Worm (Caenorhabditis elegans) whole organism, L3 larva: ENCODE data around the gene cnt-2.

ENCODE experiments used
- R02D3.7 ChIP-seq: fragments of 150-350 bp; optimal IDR thresholded peaks from 2 replicates; lab custom pipeline; 2014; ENCODE audit warnings: missing biosample characterization, missing genetic modification characterization
- ceh-16 ChIP-seq: sonication (generic microtip); optimal IDR thresholded peaks from 2 replicates; lab custom pipeline; 2017; ENCODE audit warnings: missing biosample characterization, missing genetic modification characterization
- ceh-82 ChIP-seq: fragments of 150-350 bp; optimal IDR thresholded peaks from 2 replicates; lab custom pipeline; 2014; ENCODE audit warnings: missing biosample characterization, missing genetic modification characterization
- ceh-9 ChIP-seq: sonication (generic microtip); optimal IDR thresholded peaks from 2 replicates; lab custom pipeline; 2018; ENCODE audit warnings: missing biosample characterization, missing genetic modification characterization
- egl-27 ChIP-seq: sonication (generic microtip); optimal IDR thresholded peaks from 4 replicates; lab custom pipeline; 2017; ENCODE audit warnings: missing biosample characterization, missing genetic modification reagents, missing genetic modification characterization
- elt-1 ChIP-seq: fragments of 150-350 bp; optimal IDR thresholded peaks from 2 replicates; lab custom pipeline; 2014; ENCODE audit warnings: missing biosample characterization, missing genetic modification characterization
- elt-2 ChIP-seq: sonication (generic microtip); optimal IDR thresholded peaks from 2 replicates; lab custom pipeline; 2016; ENCODE audit warnings: missing genetic modification reagents, mild to moderate bottlenecking, missing genetic modification characterization, missing compliant biosample characterization
- elt-3 ChIP-seq, 3 experiments: fragments of 150-350 bp in 1 of 3; sonication (generic microtip) in 2 of 3; optimal IDR thresholded peaks; 2 replicates in 2 of 3; 4 replicates in 1 of 3; lab custom pipeline; 2014 to 2017; ENCODE audit warnings: missing biosample characterization in 3 of 3, missing genetic modification characterization in 3 of 3
- eor-1 ChIP-seq, 2 experiments: fragments of 150-350 bp; optimal IDR thresholded peaks; 2 replicates each; lab custom pipeline; 2014 to 2018; ENCODE audit warnings: missing biosample characterization in 2 of 2, missing genetic modification characterization in 2 of 2
- fkh-10 ChIP-seq: sonication (generic microtip); optimal IDR thresholded peaks from 2 replicates; lab custom pipeline; 2017; ENCODE audit warnings: missing biosample characterization, missing genetic modification reagents, missing genetic modification characterization
- fkh-2 ChIP-seq: fragments of 150-350 bp; optimal IDR thresholded peaks from 2 replicates; lab custom pipeline; 2014; ENCODE audit warnings: missing biosample characterization, missing genetic modification reagents, missing genetic modification characterization
- fos-1 ChIP-seq: fragments of 150-350 bp; optimal IDR thresholded peaks from 2 replicates; lab custom pipeline; 2014; ENCODE audit warnings: missing biosample characterization, missing genetic modification characterization
- hmg-11 ChIP-seq: sonication (generic microtip); optimal IDR thresholded peaks from 2 replicates; lab custom pipeline; 2016; ENCODE audit warnings: missing genetic modification characterization, missing compliant biosample characterization
- jun-1 ChIP-seq: fragments of 150-350 bp; optimal IDR thresholded peaks from 2 replicates; lab custom pipeline; 2014; ENCODE audit warnings: missing biosample characterization, missing genetic modification reagents, missing genetic modification characterization
- mdl-1 ChIP-seq: fragments of 150-350 bp; optimal IDR thresholded peaks from 2 replicates; lab custom pipeline; 2014; ENCODE audit warnings: missing biosample characterization, missing genetic modification characterization
- mml-1 ChIP-seq: fragments of 150-350 bp; sonication (generic microtip); optimal IDR thresholded peaks from 3 replicates; lab custom pipeline; 2014; ENCODE audit warnings: missing biosample characterization, missing genetic modification characterization
- nfya-1 ChIP-seq: sonication (generic microtip); optimal IDR thresholded peaks from 2 replicates; lab custom pipeline; 2017; ENCODE audit warnings: missing genetic modification characterization, mild to moderate bottlenecking, missing compliant biosample characterization, antibody characterized with exemption, moderate library complexity; ENCODE audit not compliant: insufficient read depth
- nhr-11 ChIP-seq: fragments of 150-350 bp; optimal IDR thresholded peaks from 2 replicates; lab custom pipeline; 2014; ENCODE audit warnings: missing biosample characterization, missing genetic modification characterization
- nhr-23 ChIP-seq: fragments of 150-350 bp; optimal IDR thresholded peaks from 2 replicates; lab custom pipeline; 2014; ENCODE audit warnings: missing biosample characterization, missing genetic modification reagents, missing genetic modification characterization
- nhr-237 ChIP-seq: fragments of 150-350 bp; optimal IDR thresholded peaks from 2 replicates; lab custom pipeline; 2014; ENCODE audit warnings: missing biosample characterization, missing genetic modification characterization
- nhr-25 ChIP-seq: sonication (generic microtip); optimal IDR thresholded peaks from 2 replicates; lab custom pipeline; 2017; ENCODE audit warnings: missing biosample characterization, missing genetic modification characterization
- nhr-28 ChIP-seq: fragments of 150-350 bp; optimal IDR thresholded peaks from 2 replicates; lab custom pipeline; 2014; ENCODE audit warnings: missing biosample characterization, missing genetic modification characterization
- nhr-43 ChIP-seq: sonication (generic microtip); optimal IDR thresholded peaks from 2 replicates; lab custom pipeline; 2016; ENCODE audit warnings: mild to moderate bottlenecking, missing genetic modification characterization, missing compliant biosample characterization; ENCODE audit not compliant: poor library complexity, severe bottlenecking
- nhr-76 ChIP-seq: fragments of 150-350 bp; sonication (generic microtip); optimal IDR thresholded peaks from 5 replicates; lab custom pipeline; 2014; ENCODE audit warnings: missing biosample characterization, missing genetic modification characterization
- pha-4 ChIP-seq: fragments of 150-350 bp; optimal IDR thresholded peaks from 2 replicates; lab custom pipeline; 2014; ENCODE audit warnings: missing biosample characterization, missing genetic modification reagents, missing genetic modification characterization
- pqm-1 ChIP-seq: fragments of 150-350 bp; optimal IDR thresholded peaks from 2 replicates; lab custom pipeline; 2017; ENCODE audit warnings: missing biosample characterization, missing genetic modification characterization, inconsistent platforms
- sea-2 ChIP-seq: fragments of 150-350 bp; sonication (generic microtip); optimal IDR thresholded peaks from 4 replicates; lab custom pipeline; 2014; ENCODE audit warnings: missing biosample characterization, missing genetic modification reagents, missing genetic modification characterization
- skn-1 ChIP-seq: fragments of 150-350 bp; optimal IDR thresholded peaks from 2 replicates; lab custom pipeline; 2014; ENCODE audit warnings: missing biosample characterization, missing genetic modification characterization
- snpc-4 ChIP-seq: fragments of 150-350 bp; optimal IDR thresholded peaks from 2 replicates; lab custom pipeline; 2014; ENCODE audit warnings: missing biosample characterization, missing genetic modification characterization
- tbx-2 ChIP-seq: sonication (generic microtip); optimal IDR thresholded peaks from 2 replicates; lab custom pipeline; 2016; ENCODE audit warnings: mild to moderate bottlenecking, missing genetic modification characterization, missing compliant biosample characterization
- unc-62 ChIP-seq: fragments of 150-350 bp; sonication (generic microtip); optimal IDR thresholded peaks from 4 replicates; lab custom pipeline; 2014; ENCODE audit warnings: missing biosample characterization, missing genetic modification reagents, missing genetic modification characterization
- zag-1 ChIP-seq: fragments of 150-350 bp; optimal IDR thresholded peaks from 2 replicates; lab custom pipeline; 2014; ENCODE audit warnings: missing biosample characterization, missing genetic modification characterization
- ztf-11 ChIP-seq: fragments of 150-350 bp; optimal IDR thresholded peaks from 2 replicates; lab custom pipeline; 2014; ENCODE audit warnings: missing biosample characterization, missing genetic modification characterization
- ztf-4 ChIP-seq: fragments of 150-350 bp; optimal IDR thresholded peaks from 2 replicates; lab custom pipeline; 2014; ENCODE audit warnings: missing biosample characterization, missing genetic modification characterization

The cnt-2 gene

DNA sequence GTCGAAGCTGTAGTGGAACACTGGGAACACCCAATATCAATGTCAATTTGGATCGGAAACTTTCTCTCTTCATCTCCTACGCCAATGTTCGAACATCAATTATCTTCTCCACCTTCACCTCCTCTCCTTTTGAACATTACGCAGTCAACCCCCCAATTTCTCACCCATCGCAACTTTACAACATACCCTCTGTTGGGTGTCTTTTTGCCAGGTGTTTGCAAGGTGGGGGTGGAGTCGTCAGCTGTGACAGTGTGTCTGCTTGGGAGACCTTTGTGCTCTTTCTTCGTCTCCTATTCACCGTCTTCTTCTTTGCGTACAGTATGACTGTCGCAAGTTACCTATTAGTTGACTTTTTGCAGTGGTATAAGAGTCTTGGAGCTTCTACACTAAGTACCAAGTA is 11.8 kb downstream of the cnt-2 start:
- TF ChIP-seq zag-1 (tag; lab: Kevin White, UChicago), result no peak
- TF ChIP-seq sea-2 (GFP tag; lab: Kevin White, UChicago), result no peak
- TF ChIP-seq snpc-4 (tag; lab: Kevin White, UChicago), result no peak
- TF ChIP-seq fos-1, result no peak
- TF ChIP-seq eor-1 (tag; optimal IDR thresholded peaks at IDR 0.05; lab: Kevin White, UChicago), result no peak
- TF ChIP-seq nhr-43 (tag; lab: Kevin White, UChicago), result no peak
- TF ChIP-seq tbx-2 (tag; lab: Kevin White, UChicago), result no peak
- TF ChIP-seq nfya-1 (tag; lab: Kevin White, UChicago), result no peak
- no peak for TF ChIP-seq jun-1
- no peak for TF ChIP-seq fkh-2 (tag; lab: Kevin White, UChicago)

DNA sequence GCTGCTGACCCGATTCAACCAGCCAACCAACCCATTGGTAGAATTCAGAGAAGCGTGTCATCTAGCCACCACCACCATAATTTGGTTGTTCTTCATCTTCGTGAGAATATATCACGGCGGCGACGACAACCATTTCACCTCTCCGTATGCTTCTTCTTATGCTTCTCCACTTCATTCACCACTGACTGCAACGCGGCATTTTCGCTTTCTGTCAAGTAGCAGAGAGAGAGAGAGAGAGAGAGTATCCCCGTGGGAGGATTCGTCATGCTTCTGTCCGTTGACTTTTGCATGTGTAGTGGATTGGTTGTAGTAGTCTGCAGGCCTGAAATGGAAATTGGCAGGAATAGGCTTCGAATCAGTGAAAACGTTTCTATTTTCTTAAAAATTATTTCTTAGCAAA is 17.1 kb downstream of the cnt-2 start:
- TF ChIP-seq jun-1, result no peak
- no peak for TF ChIP-seq ceh-82 (tag; lab: Kevin White, UChicago)
- TF ChIP-seq, all 47 proteins: peak for 0

ce11 chrIII:10678971-10679370 is 24.2 kb downstream of the cnt-2 start, which contains the start of gene Y39A1A.16:
Gene Y39A1A.16, plus strand, starts transcription at chrIII:10679271.
- TF ChIP-seq eor-1 (tag; optimal IDR thresholded peaks at IDR 0.05; lab: Kevin White, UChicago), result no peak
- TF ChIP-seq nhr-43 (tag; lab: Kevin White, UChicago), result no peak
- no peak for TF ChIP-seq nfya-1 (tag; lab: Kevin White, UChicago)
- no peak for TF ChIP-seq hmg-11
- TF ChIP-seq R02D3.7 (tag; lab: Kevin White, UChicago), result no peak
- TF ChIP-seq pqm-1 (tag; lab: Kevin White, UChicago), result no peak
- TF ChIP-seq elt-3 (tag; optimal IDR thresholded peaks at IDR 0.05; lab: Kevin White, UChicago), result no peak
- TF ChIP-seq ztf-4 (tag; lab: Kevin White, UChicago), result no peak
- no peak for TF ChIP-seq ceh-16 (tag; lab: Kevin White, UChicago)

ce11 chrIII:10689057-10689456 is 34.2 kb downstream of the cnt-2 start, which contains the start of gene Y39A1A.31:
Gene Y39A1A.31, minus strand, starts transcription at chrIII:10689157.
- TF ChIP-seq fkh-10 (GFP tag; lab: Kevin White, UChicago) (no peak), nfya-1 (tag; lab: Kevin White, UChicago) (no peak), nhr-76 (tag; lab: Kevin White, UChicago) (no peak), snpc-4 (tag; lab: Kevin White, UChicago) (no peak), ztf-4 (tag; lab: Kevin White, UChicago) (no peak), eor-1 (tag; optimal IDR thresholded peaks at IDR 0.05; lab: Kevin White, UChicago) (no peak), skn-1 (no peak), nhr-25 (tag; lab: Kevin White, UChicago) (no peak), egl-27 (tag; lab: Kevin White, UChicago) (no peak), fkh-2 (tag; lab: Kevin White, UChicago) (no peak), elt-3 (tag; optimal IDR thresholded peaks at IDR 0.05; lab: Kevin White, UChicago) (no peak), R02D3.7 (tag; lab: Kevin White, UChicago) (no peak), ztf-11 (tag; lab: Kevin White, UChicago) (no peak), elt-2 (tag; lab: Kevin White, UChicago) (no peak), pha-4 (tag; lab: Kevin White, UChicago) (no peak), ceh-16 (tag; lab: Kevin White, UChicago) (no peak)

ce11 chrIII:10691019-10691418 is 36.2 kb downstream of the cnt-2 start, which contains the start of gene Y39A1A.17:
Gene Y39A1A.17, minus strand, starts transcription at chrIII:10691119.
- TF ChIP-seq fkh-2 (tag; lab: Kevin White, UChicago) (no peak), ztf-4 (tag; lab: Kevin White, UChicago) (no peak), mml-1 (no peak), pha-4 (tag; lab: Kevin White, UChicago) (no peak), nhr-28 (tag; lab: Kevin White, UChicago) (no peak), jun-1 (no peak), fos-1 (no peak), nhr-23 (tag; lab: Kevin White, UChicago) (no peak), elt-1 (no peak), nhr-237 (tag; lab: Kevin White, UChicago) (no peak), mdl-1 (tag; lab: Kevin White, UChicago) (no peak), nhr-76 (tag; lab: Kevin White, UChicago) (no peak), ceh-9 (no peak), unc-62 (no peak), nhr-11 (tag; lab: Kevin White, UChicago) (no peak)
